Worm (Caenorhabditis elegans) whole organism, L4/young adult: ENCODE measurements around the gene C14A4.7.

Experiments
- dao-5 ChIP-seq: sonication (generic microtip); optimal IDR thresholded peaks from 2 replicates; lab custom pipeline; 2016; ENCODE audit warnings: missing genotype, missing genetic modification characterization, moderate library complexity, missing compliant biosample characterization
- him-1 ChIP-seq: sonication (generic microtip); optimal IDR thresholded peaks from 2 replicates; lab custom pipeline; 2016; ENCODE audit warnings: missing genotype, missing genetic modification reagents, missing genetic modification characterization, missing compliant biosample characterization

ce11 chrII:10559671-10560184 is 36.6 kb downstream of the C14A4.7 start:
- TF ChIP-seq dao-5 (tag; lab: Kevin White, UChicago) (no peak), him-1 (tag; lab: Kevin White, UChicago) (no peak)
